Fruit fly (Drosophila melanogaster) whole organism, embryonic: ENCODE measurements around the gene nAChRalpha6.

ENCODE experiments used
- Adf1 ChIP-seq: fragments of 200-800 bp; sonication (Bioruptor generic); IDR thresholded peaks from 2 replicates; pipeline ENCODE4 v1.3.6; 2022; ENCODE audit warnings: missing biosample characterization, missing genetic modification characterization
- CG10321 ChIP-seq: fragments of 200-800 bp; sonication (Bioruptor generic); IDR thresholded peaks from 2 replicates; pipeline ENCODE4 v1.3.6; 2022; ENCODE audit warnings: missing biosample characterization, missing genetic modification characterization
- CG10979 ChIP-seq: fragments of 200-800 bp; sonication (Bioruptor generic); optimal IDR thresholded peaks from 2 replicates; lab custom pipeline; 2018; ENCODE audit warnings: missing biosample characterization, mild to moderate bottlenecking, missing genetic modification characterization, moderate library complexity
- CG1233 ChIP-seq: fragments of 200-800 bp; sonication (Bioruptor generic); optimal IDR thresholded peaks from 4 replicates; lab custom pipeline; 2018; ENCODE audit warnings: missing biosample characterization, mild to moderate bottlenecking, missing genetic modification characterization
- CG12942 ChIP-seq: fragments of 200-800 bp; sonication (Bioruptor generic); optimal IDR thresholded peaks from 3 replicates; lab custom pipeline; 2016; ENCODE audit warnings: missing biosample characterization, missing genetic modification characterization
- CG13123 ChIP-seq: fragments of 200-800 bp; sonication (Bioruptor generic); optimal IDR thresholded peaks from 2 replicates; lab custom pipeline; 2016; ENCODE audit warnings: missing biosample characterization, missing genetic modification characterization
- CG15601 ChIP-seq: fragments of 200-800 bp; sonication (Bioruptor generic); optimal IDR thresholded peaks from 3 replicates; lab custom pipeline; 2019; ENCODE audit warnings: missing biosample characterization, mild to moderate bottlenecking, missing genetic modification characterization, moderate library complexity
- CG16815 ChIP-seq: fragments of 200-800 bp; sonication (Bioruptor generic); optimal IDR thresholded peaks from 3 replicates; lab custom pipeline; 2017; ENCODE audit warnings: missing biosample characterization, mild to moderate bottlenecking, missing genetic modification characterization
- CG17612 ChIP-seq: fragments of 200-800 bp; sonication (Bioruptor generic); IDR thresholded peaks from 2 replicates; pipeline ENCODE4 v1.3.6; 2022; ENCODE audit warnings: missing biosample characterization, missing genetic modification characterization
- CG2116 ChIP-seq: fragments of 200-800 bp; sonication (Bioruptor generic); optimal IDR thresholded peaks from 3 replicates; lab custom pipeline; 2018; ENCODE audit warnings: missing biosample characterization, mild to moderate bottlenecking, missing genetic modification characterization
- CG2889 ChIP-seq: fragments of 200-800 bp; sonication (Bioruptor generic); IDR thresholded peaks from 3 replicates; pipeline ENCODE4 v1.3.6; 2022; ENCODE audit warnings: missing biosample characterization, missing genetic modification characterization
- CG3065 ChIP-seq: fragments of 200-800 bp; sonication (Bioruptor generic); optimal IDR thresholded peaks from 2 replicates; lab custom pipeline; 2016; ENCODE audit warnings: missing biosample characterization, missing genetic modification characterization
- CG31365 ChIP-seq: fragments of 200-800 bp; sonication (Bioruptor generic); optimal IDR thresholded peaks from 2 replicates; lab custom pipeline; 2018; ENCODE audit warnings: missing biosample characterization, mild to moderate bottlenecking, missing genetic modification characterization
- CG4707 ChIP-seq: fragments of 200-800 bp; sonication (Bioruptor generic); optimal IDR thresholded peaks from 2 replicates; lab custom pipeline; 2018; ENCODE audit warnings: missing biosample characterization, mild to moderate bottlenecking, missing genetic modification characterization, moderate library complexity
- CG6683 ChIP-seq: fragments of 200-800 bp; sonication (Bioruptor generic); optimal IDR thresholded peaks from 2 replicates; lab custom pipeline; 2017; ENCODE audit warnings: missing biosample characterization, mild to moderate bottlenecking, missing genetic modification characterization, missing genetic modification reagents
- CG6689 ChIP-seq: fragments of 200-800 bp; sonication (Bioruptor generic); IDR thresholded peaks from 2 replicates; pipeline ENCODE4 v1.3.6; 2022; ENCODE audit warnings: missing biosample characterization, missing genetic modification characterization
- CG6791 ChIP-seq: fragments of 200-800 bp; sonication (Bioruptor generic); IDR thresholded peaks from 3 replicates; pipeline ENCODE4 v1.3.6; 2022; ENCODE audit warnings: missing biosample characterization, missing genetic modification characterization; ENCODE audit not compliant: partially characterized antibody
- CG9817 ChIP-seq: fragments of 200-800 bp; sonication (Bioruptor generic); optimal IDR thresholded peaks from 2 replicates; lab custom pipeline; 2018; ENCODE audit warnings: missing biosample characterization, mild to moderate bottlenecking, missing genetic modification characterization, moderate library complexity
- D ChIP-seq, 2 experiments: fragments of 200-800 bp in 1 of 2; fragments of >200 bp in 1 of 2; sonication (Bioruptor generic) in 1 of 2; optimal IDR thresholded peaks; 2 replicates in 1 of 2; 3 replicates in 1 of 2; lab custom pipeline; 2017; ENCODE audit warnings: mild to moderate bottlenecking in 1 of 2, missing biosample characterization in 1 of 2, missing genetic modification characterization in 1 of 2, missing genetic modification reagents in 1 of 2
- Deaf1 ChIP-seq: fragments of 200-800 bp; optimal IDR thresholded peaks from 3 replicates; lab custom pipeline; 2019; ENCODE audit warnings: missing biosample characterization, mild to moderate bottlenecking, missing genetic modification characterization, moderate library complexity
- HLH4C ChIP-seq: fragments of 200-800 bp; sonication (Bioruptor generic); IDR thresholded peaks from 3 replicates; pipeline ENCODE4 v1.3.6; 2022; ENCODE audit warnings: missing biosample characterization, missing genetic modification characterization; ENCODE audit not compliant: partially characterized antibody
- HmgZ ChIP-seq: fragments of 200-800 bp; sonication (Bioruptor generic); optimal IDR thresholded peaks from 2 replicates; lab custom pipeline; 2018; ENCODE audit warnings: missing biosample characterization, mild to moderate bottlenecking, missing genetic modification characterization
- Hr3 ChIP-seq: fragments of 200-800 bp; sonication (Bioruptor generic); optimal IDR thresholded peaks from 3 replicates; lab custom pipeline; 2016; ENCODE audit warnings: missing biosample characterization, missing genetic modification characterization
- Hr51 ChIP-seq, 2 experiments: fragments of 200-800 bp; sonication (Bioruptor generic); optimal IDR thresholded peaks; 2 replicates in 1 of 2; 3 replicates in 1 of 2; lab custom pipeline; 2016 to 2018; ENCODE audit warnings: missing biosample characterization in 2 of 2, missing genetic modification characterization in 2 of 2, mild to moderate bottlenecking in 1 of 2, moderate library complexity in 1 of 2
- Kr ChIP-seq: fragments of 200-800 bp; sonication (Bioruptor generic); optimal IDR thresholded peaks from 2 replicates; lab custom pipeline; 2017; ENCODE audit warnings: missing biosample characterization, mild to moderate bottlenecking, missing genetic modification characterization
- Myb ChIP-seq: fragments of 200-800 bp; sonication (Bioruptor generic); optimal IDR thresholded peaks from 2 replicates; lab custom pipeline; 2016; ENCODE audit warnings: missing biosample characterization, missing genetic modification characterization
- NC2α ChIP-seq: fragments of 200-800 bp; sonication (Bioruptor generic); optimal IDR thresholded peaks from 2 replicates; lab custom pipeline; 2016; ENCODE audit warnings: missing biosample characterization, missing genetic modification characterization
- Sox102F ChIP-seq: fragments of 200-800 bp; sonication (Bioruptor generic); optimal IDR thresholded peaks from 2 replicates; lab custom pipeline; 2018; ENCODE audit warnings: missing biosample characterization, mild to moderate bottlenecking, missing genetic modification characterization, moderate library complexity
- Sry-δ ChIP-seq: fragments of 200-800 bp; sonication (Bioruptor generic); optimal IDR thresholded peaks from 2 replicates; lab custom pipeline; 2016; ENCODE audit warnings: missing biosample characterization, missing genetic modification characterization
- Tbp ChIP-seq: fragments of >200 bp; optimal IDR thresholded peaks from 2 replicates; lab custom pipeline; 2018; ENCODE audit warnings: missing biosample characterization, missing genetic modification characterization
- bab2 ChIP-seq: fragments of 200-800 bp; sonication (Bioruptor generic); optimal IDR thresholded peaks from 2 replicates; lab custom pipeline; 2016; ENCODE audit warnings: missing biosample characterization, missing genetic modification characterization
- crol ChIP-seq: fragments of 200-800 bp; sonication (Bioruptor generic); IDR thresholded peaks from 2 replicates; pipeline ENCODE4 v1.3.6; 2022; ENCODE audit warnings: missing biosample characterization, missing genetic modification characterization
- crp ChIP-seq, 2 experiments: fragments of 200-800 bp; sonication (Bioruptor generic); optimal IDR thresholded peaks; 2 replicates in 1 of 2; 3 replicates in 1 of 2; lab custom pipeline; 2017; ENCODE audit warnings: missing biosample characterization in 2 of 2, missing genetic modification characterization in 2 of 2, mild to moderate bottlenecking in 1 of 2, moderate library complexity in 1 of 2
- cwo ChIP-seq: fragments of 200-800 bp; sonication (Bioruptor generic); optimal IDR thresholded peaks from 3 replicates; lab custom pipeline; 2017; ENCODE audit warnings: missing biosample characterization, missing genetic modification characterization, mild to moderate bottlenecking, moderate library complexity, missing genetic modification reagents
- dan ChIP-seq: fragments of 200-800 bp; sonication (Bioruptor generic); IDR thresholded peaks from 2 replicates; pipeline ENCODE4 v1.3.6; 2022; ENCODE audit warnings: missing biosample characterization, missing genetic modification characterization
- fd64A ChIP-seq: fragments of 200-800 bp; sonication (Bioruptor generic); optimal IDR thresholded peaks from 3 replicates; lab custom pipeline; 2018; ENCODE audit warnings: missing biosample characterization, mild to moderate bottlenecking, missing genetic modification characterization
- fru ChIP-seq: fragments of >200 bp; optimal IDR thresholded peaks from 2 replicates; lab custom pipeline; 2017
- jing ChIP-seq: fragments of 200-800 bp; sonication (Bioruptor generic); optimal IDR thresholded peaks from 2 replicates; lab custom pipeline; 2018; ENCODE audit warnings: missing biosample characterization, mild to moderate bottlenecking, missing genetic modification characterization
- knrl ChIP-seq: fragments of 200-800 bp; sonication (Bioruptor generic); IDR thresholded peaks from 3 replicates; pipeline ENCODE4 v1.3.6; 2022; ENCODE audit warnings: missing biosample characterization, missing genetic modification characterization; ENCODE audit not compliant: partially characterized antibody
- lmd ChIP-seq: fragments of 200-800 bp; sonication (Bioruptor generic); IDR thresholded peaks from 2 replicates; pipeline ENCODE4 v1.3.6; 2022; ENCODE audit warnings: missing biosample characterization, missing genetic modification characterization
- oc ChIP-seq: fragments of 200-800 bp; sonication (Bioruptor generic); optimal IDR thresholded peaks from 2 replicates; lab custom pipeline; 2018; ENCODE audit warnings: missing biosample characterization, mild to moderate bottlenecking, missing genetic modification characterization, moderate library complexity
- ranshi ChIP-seq: fragments of 200-800 bp; sonication (Bioruptor generic); IDR thresholded peaks from 2 replicates; pipeline ENCODE4 v1.3.6; 2022; ENCODE audit warnings: missing biosample characterization, missing genetic modification characterization
- shn ChIP-seq: fragments of 200-800 bp; sonication (Bioruptor generic); optimal IDR thresholded peaks from 3 replicates; lab custom pipeline; 2016; ENCODE audit warnings: missing biosample characterization, missing genetic modification characterization
- unc-4 ChIP-seq: fragments of 200-800 bp; sonication (Bioruptor generic); IDR thresholded peaks from 2 replicates; pipeline ENCODE4 v1.3.6; 2022; ENCODE audit warnings: missing biosample characterization, missing genetic modification characterization; ENCODE audit not compliant: partially characterized antibody
- wdn ChIP-seq: fragments of 200-800 bp; sonication (Bioruptor generic); IDR thresholded peaks from 2 replicates; pipeline ENCODE4 v1.3.6; 2022; ENCODE audit warnings: missing biosample characterization, missing genetic modification characterization
- zen2 ChIP-seq: fragments of 200-800 bp; sonication (Bioruptor generic); IDR thresholded peaks from 3 replicates; pipeline ENCODE4 v1.3.6; 2022; ENCODE audit warnings: missing biosample characterization, missing genetic modification characterization; ENCODE audit not compliant: partially characterized antibody
- zf30C ChIP-seq: fragments of 200-800 bp; sonication (Bioruptor generic); optimal IDR thresholded peaks from 3 replicates; lab custom pipeline; 2018; ENCODE audit warnings: missing biosample characterization, mild to moderate bottlenecking, missing genetic modification characterization

The nAChRalpha6 gene

dm6 chr2L:9757990-9758814 is 127.8 kb downstream of the nAChRalpha6 start, which contains the start of gene zf30C (continued):
- peak; percentile 70 for TF ChIP-seq CG12942 (GFP tag; lab: Kevin White, UChicago)
- TF ChIP-seq ranshi (GFP tag; lab: Robert Waterston, UW) = peak; percentile 84
- peak; percentile 7 for TF ChIP-seq D (optimal IDR thresholded peaks at IDR 0.05; lab: Kevin White, UChicago)
- TF ChIP-seq D (GFP tag; optimal IDR thresholded peaks at IDR 0.05; lab: Kevin White, UChicago) = peak; percentile 72
- peak; percentile 92 for TF ChIP-seq bab2 (GFP tag; lab: Kevin White, UChicago)
- TF ChIP-seq CG10979 = peak; percentile 54
- TF ChIP-seq CG6689 (GFP tag; lab: Robert Waterston, UW) = peak; percentile 73
- TF ChIP-seq Myb = peak; percentile 83
- peak; percentile 15 for TF ChIP-seq CG31365 (tag; lab: Kevin White, UChicago)
- peak; percentile 61 for TF ChIP-seq dan (GFP tag; lab: Robert Waterston, UW)
- TF ChIP-seq zf30C (GFP tag; lab: Kevin White, UChicago) = peak; percentile 100
- peak; percentile 48 for TF ChIP-seq CG15601 (tag; lab: Kevin White, UChicago)
- TF ChIP-seq crol (GFP tag; lab: Robert Waterston, UW) = no peak
- TF ChIP-seq oc (tag; lab: Kevin White, UChicago) = peak; percentile 42
- TF ChIP-seq CG16815 (GFP tag; lab: Kevin White, UChicago) = peak; percentile 76
- TF ChIP-seq Hr3 (GFP tag; lab: Kevin White, UChicago) = peak; percentile 85
- peak; percentile 41 for TF ChIP-seq CG4707 (GFP tag; lab: Kevin White, UChicago)
- TF ChIP-seq zen2 = no peak
- TF ChIP-seq wdn (GFP tag; lab: Robert Waterston, UW) = peak; percentile 48; the same call in 1 of the 2 replicates
- TF ChIP-seq fru = peak; percentile 57
- peak; percentile 55 for TF ChIP-seq CG3065 (GFP tag; lab: Kevin White, UChicago)
- TF ChIP-seq CG10321 (GFP tag; lab: Robert Waterston, UW) = peak; percentile 57; the same call in 1 of the 2 replicates
- no peak for TF ChIP-seq Deaf1 (tag; lab: Kevin White, UChicago)
- TF ChIP-seq crp (GFP tag; optimal IDR thresholded peaks at IDR 0.05; lab: Kevin White, UChicago) = peak in 1 of 2 experiments; percentile 38
- TF ChIP-seq fd64A = peak; percentile 17
- TF ChIP-seq CG1233 (GFP tag; lab: Kevin White, UChicago) = peak; percentile 62
- peak; percentile 85 for TF ChIP-seq CG9817 (tag; lab: Kevin White, UChicago)
- TF ChIP-seq Tbp = no peak
- peak; percentile 50 for TF ChIP-seq jing
- TF ChIP-seq HLH4C (GFP tag; lab: Robert Waterston, UW) = peak; percentile 57; the same call in 1 of the 3 replicates
- peak; percentile 76 for TF ChIP-seq NC2α (GFP tag; lab: Kevin White, UChicago)
- TF ChIP-seq Sox102F (GFP tag; lab: Kevin White, UChicago) = peak; percentile 75
- peak; percentile 93 for TF ChIP-seq shn (GFP tag; lab: Kevin White, UChicago)
- TF ChIP-seq CG13123 (GFP tag; lab: Kevin White, UChicago) = peak; percentile 78
- TF ChIP-seq Kr (GFP tag; lab: Kevin White, UChicago) = no peak
- TF ChIP-seq CG2116 (GFP tag; lab: Kevin White, UChicago) = peak; percentile 99
- peak; percentile 41 for TF ChIP-seq unc-4 (GFP tag; lab: Robert Waterston, UW)
- TF ChIP-seq Sry-δ (GFP tag; lab: Kevin White, UChicago) = peak; percentile 75
- TF ChIP-seq lmd (GFP tag; lab: Robert Waterston, UW) = peak; percentile 83
- peak; percentile 83 for TF ChIP-seq HmgZ (tag; lab: Kevin White, UChicago)
- peak; percentile 69 for TF ChIP-seq knrl
- peak; percentile 76 for TF ChIP-seq CG2889 (GFP tag; lab: Robert Waterston, UW)
- no peak for TF ChIP-seq CG6791
- 0 out of 2 replicates have a peak, but pooled peaks have one; percentile 18 for TF ChIP-seq CG17612 (GFP tag; lab: Robert Waterston, UW)
- peak; percentile 61 to 92 for TF ChIP-seq Hr51 (GFP tag; optimal IDR thresholded peaks at IDR 0.05; lab: Kevin White, UChicago)
- TF ChIP-seq Adf1 (GFP tag; lab: Robert Waterston, UW) = peak; percentile 83
- peak; percentile 48 for TF ChIP-seq cwo (GFP tag; lab: Kevin White, UChicago)
- TF ChIP-seq CG6683 = peak; percentile 51
